Worm (Caenorhabditis elegans): ENCODE data around the gene math-16.

DNA sequence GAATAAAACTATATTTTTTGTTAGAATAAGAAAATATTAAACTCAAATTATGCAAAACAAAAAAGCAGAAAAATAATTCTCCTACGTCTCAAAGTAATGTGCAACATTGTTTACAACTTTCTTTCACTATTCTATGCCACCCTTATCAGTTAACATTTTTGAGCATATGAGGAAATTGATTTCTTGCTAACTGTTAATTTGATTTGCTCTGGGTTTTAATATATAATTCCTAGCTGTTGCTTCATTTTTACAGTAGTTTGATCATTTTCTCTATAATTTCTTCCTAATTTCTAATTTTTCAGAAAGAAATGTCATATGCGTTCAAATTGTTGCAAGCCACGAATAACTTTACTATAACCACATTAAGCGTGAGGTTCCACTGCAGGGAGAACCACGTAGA lies 42.4 kb downstream of the math-16 start, which contains the start of gene T08E11.1:
- TF ChIP-seq ref-2 (tag; optimal IDR thresholded peaks at IDR 0.05), result no peak
- no peak for TF ChIP-seq hlh-6 (tag; optimal IDR thresholded peaks at IDR 0.05)
- TF ChIP-seq unc-86 (tag; optimal IDR thresholded peaks at IDR 0.05), result no peak
- no peak for TF ChIP-seq tbx-7 (tag; optimal IDR thresholded peaks at IDR 0.05)
- TF ChIP-seq ama-1 (optimal IDR thresholded peaks at IDR 0.05), result no peak
- no peak for TF ChIP-seq ceh-31 (tag; optimal IDR thresholded peaks at IDR 0.05)
- TF ChIP-seq ceh-9 (tag; optimal IDR thresholded peaks at IDR 0.05), result no peak
- TF ChIP-seq nhr-11 (tag; optimal IDR thresholded peaks at IDR 0.05), result no peak
- TF ChIP-seq syd-9 (tag; optimal IDR thresholded peaks at IDR 0.05), result no peak

Data from whole organism, late embryonic.